In the genomic region with DNA sequence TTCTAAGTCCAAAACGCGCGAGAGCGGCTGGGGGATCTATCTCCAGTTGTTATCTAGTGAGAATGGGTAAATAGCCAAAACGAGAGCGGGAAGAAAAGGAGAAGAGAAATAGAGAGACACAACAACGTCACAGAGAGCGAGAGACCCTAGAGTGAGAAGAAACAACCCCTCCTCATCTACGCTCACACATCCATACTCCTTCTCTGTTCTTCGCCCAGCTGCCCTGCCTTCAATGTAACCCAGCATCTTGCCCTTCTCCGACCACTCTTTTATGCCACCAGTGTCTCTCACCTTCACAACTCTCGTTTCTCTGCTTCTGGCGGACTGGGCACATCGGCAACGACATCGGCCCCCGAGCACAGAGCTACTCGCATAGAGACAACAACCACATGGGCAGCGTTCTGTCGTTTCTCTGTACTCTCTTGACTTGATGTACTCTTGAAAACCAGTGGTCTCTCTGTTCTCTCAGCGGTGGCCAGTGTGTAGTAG, we compare ENCODE assay signal across 4 worm cellular contexts.
TF ChIP-seq lines count a peak whose summit lies in the region.

No protein-coding gene starts in this region.

TF ChIP-seq in whole organism, L2 larva, 48 proteins besides CTCF, POLR2A, EP300 and RAD21 (continued from another document):
- TF ChIP-seq lin-39 (tag; optimal IDR thresholded peaks at IDR 0.05; lab: Kevin White, UChicago): no peak
- TF ChIP-seq nhr-23 (tag; optimal IDR thresholded peaks at IDR 0.05; lab: Kevin White, UChicago): peak; percentile 48
- TF ChIP-seq snpc-4 (tag; optimal IDR thresholded peaks at IDR 0.05; lab: Kevin White, UChicago): peak; percentile 54
- TF ChIP-seq egl-27 (tag; optimal IDR thresholded peaks at IDR 0.05; lab: Kevin White, UChicago): peak; percentile 63
- TF ChIP-seq ceh-82 (tag; optimal IDR thresholded peaks at IDR 0.05; lab: Kevin White, UChicago): no peak
- peak; percentile 56 for TF ChIP-seq lin-11 (tag; optimal IDR thresholded peaks at IDR 0.05; lab: Kevin White, UChicago)
- TF ChIP-seq ZK546.5 (tag; optimal IDR thresholded peaks at IDR 0.05; lab: Kevin White, UChicago): no peak
- peak; percentile 61 to 76 for TF ChIP-seq lsy-2 (tag; optimal IDR thresholded peaks at IDR 0.05; lab: Kevin White, UChicago)
- TF ChIP-seq ama-1 (optimal IDR thresholded peaks at IDR 0.05; lab: Kevin White, UChicago): no peak
- TF ChIP-seq elt-1 (tag; optimal IDR thresholded peaks at IDR 0.05; lab: Kevin White, UChicago): no peak
- no peak for TF ChIP-seq unc-62 (GFP tag; optimal IDR thresholded peaks at IDR 0.05; lab: Kevin White, UChicago)
- peak; percentile 79 for TF ChIP-seq sma-9 (GFP tag; optimal IDR thresholded peaks at IDR 0.05; lab: Kevin White, UChicago)
- TF ChIP-seq sma-9 (tag; optimal IDR thresholded peaks at IDR 0.05; lab: Kevin White, UChicago): no peak
- TF ChIP-seq R02D3.7 (tag; optimal IDR thresholded peaks at IDR 0.05; lab: Kevin White, UChicago): no peak
- TF ChIP-seq ztf-4 (tag; optimal IDR thresholded peaks at IDR 0.05; lab: Kevin White, UChicago): peak; percentile 72
- peak; percentile 76 for TF ChIP-seq lin-13 (GFP tag; optimal IDR thresholded peaks at IDR 0.05; lab: Kevin White, UChicago)
- peak; percentile 89 for TF ChIP-seq zag-1 (tag; optimal IDR thresholded peaks at IDR 0.05; lab: Kevin White, UChicago)
- TF ChIP-seq gmeb-1 (tag; optimal IDR thresholded peaks at IDR 0.05; lab: Kevin White, UChicago): peak; percentile 42
- TF ChIP-seq peb-1 (tag; optimal IDR thresholded peaks at IDR 0.05; lab: Kevin White, UChicago): peak; percentile 88
- peak; percentile 88 for TF ChIP-seq crh-2 (tag; optimal IDR thresholded peaks at IDR 0.05; lab: Kevin White, UChicago)
- peak; percentile 64 for TF ChIP-seq blmp-1 (tag; optimal IDR thresholded peaks at IDR 0.05; lab: Kevin White, UChicago; ENCODE audit: insufficient read depth)
- TF ChIP-seq aly-2 (tag; optimal IDR thresholded peaks at IDR 0.05; lab: Kevin White, UChicago): no peak
- no peak for TF ChIP-seq dmd-4 (tag; optimal IDR thresholded peaks at IDR 0.05; lab: Kevin White, UChicago)
- no peak for TF ChIP-seq ztf-11 (tag; optimal IDR thresholded peaks at IDR 0.05; lab: Kevin White, UChicago)
- no peak for TF ChIP-seq nhr-77 (tag; optimal IDR thresholded peaks at IDR 0.05; lab: Kevin White, UChicago)
- peak; percentile 63 for TF ChIP-seq sma-3 (GFP tag; optimal IDR thresholded peaks at IDR 0.05; lab: Kevin White, UChicago)
- peak; percentile 78 for TF ChIP-seq Y55F3AM.14 (GFP tag; optimal IDR thresholded peaks at IDR 0.05; lab: Kevin White, UChicago)

TF ChIP-seq in whole organism, L4 larva, 104 proteins besides CTCF, POLR2A, EP300 and RAD21 (continued from another document and continues in another):
- TF ChIP-seq ces-1 (GFP tag; optimal IDR thresholded peaks at IDR 0.05; lab: Kevin White, UChicago): no peak
- TF ChIP-seq rbr-2 (tag; optimal IDR thresholded peaks at IDR 0.05; lab: Kevin White, UChicago): peak; percentile 92
- 0 out of 2 replicates have a peak, but pooled peaks have one; percentile 40 for TF ChIP-seq ceh-20 (GFP tag; IDR thresholded peaks at IDR 0.05; lab: Robert Waterston, UW)
- TF ChIP-seq saeg-2 (GFP tag; IDR thresholded peaks at IDR 0.05; lab: Robert Waterston, UW): no peak
- no peak for TF ChIP-seq php-3 (GFP tag; IDR thresholded peaks at IDR 0.05; lab: Robert Waterston, UW)
- TF ChIP-seq nhr-42 (GFP tag; IDR thresholded peaks at IDR 0.05; lab: Robert Waterston, UW): 0 out of 2 replicates have a peak, but pooled peaks have one; percentile 57
- no peak for TF ChIP-seq madf-5 (GFP tag; IDR thresholded peaks at IDR 0.05; lab: Robert Waterston, UW)
- peak; percentile 63 for TF ChIP-seq F37D6.2 (tag; optimal IDR thresholded peaks at IDR 0.05; lab: Kevin White, UChicago)
- peak; percentile 92 for TF ChIP-seq hlh-30 (tag; optimal IDR thresholded peaks at IDR 0.05; lab: Kevin White, UChicago; ENCODE audit: insufficient read depth)
- no peak for TF ChIP-seq ceh-44 (GFP tag; IDR thresholded peaks at IDR 0.05; lab: Robert Waterston, UW)
- TF ChIP-seq lsy-2 (tag; optimal IDR thresholded peaks at IDR 0.05; lab: Kevin White, UChicago): peak; percentile 75 to 87
- no peak for TF ChIP-seq nhr-237 (tag; optimal IDR thresholded peaks at IDR 0.05; lab: Kevin White, UChicago)
- TF ChIP-seq mdt-29 (GFP tag; IDR thresholded peaks at IDR 0.05; lab: Robert Waterston, UW): no peak
- no peak for TF ChIP-seq Y5F2A.4 (GFP tag; optimal IDR thresholded peaks at IDR 0.05; lab: Kevin White, UChicago)
- peak; percentile 5 to 65 for TF ChIP-seq daf-16 (GFP tag; optimal IDR thresholded peaks at IDR 0.05; lab: Kevin White, UChicago)
- TF ChIP-seq daf-16 (tag; optimal IDR thresholded peaks at IDR 0.05; lab: Kevin White, UChicago): peak; percentile 84
- no peak for TF ChIP-seq Y75B8A.6 (GFP tag; IDR thresholded peaks at IDR 0.05; lab: Robert Waterston, UW)
- no peak for TF ChIP-seq ceh-28 (tag; optimal IDR thresholded peaks at IDR 0.05; lab: Kevin White, UChicago)
- no peak for TF ChIP-seq R02D3.7 (tag; optimal IDR thresholded peaks at IDR 0.05; lab: Kevin White, UChicago)
- TF ChIP-seq zag-1 (tag; optimal IDR thresholded peaks at IDR 0.05; lab: Kevin White, UChicago): no peak
- TF ChIP-seq nhr-25 (tag; optimal IDR thresholded peaks at IDR 0.05; lab: Kevin White, UChicago; ENCODE audit: borderline replicate concordance, insufficient read depth): peak; percentile 74
- no peak for TF ChIP-seq ceh-82 (tag; optimal IDR thresholded peaks at IDR 0.05; lab: Kevin White, UChicago)
- peak; percentile 35 for TF ChIP-seq pqm-1 (tag; optimal IDR thresholded peaks at IDR 0.05; lab: Kevin White, UChicago)
- peak; percentile 31 for TF ChIP-seq ceh-32 (tag; optimal IDR thresholded peaks at IDR 0.05; lab: Kevin White, UChicago; ENCODE audit: poor library complexity)
- TF ChIP-seq tra-1 (GFP tag; IDR thresholded peaks at IDR 0.05; lab: Robert Waterston, UW): no peak
- TF ChIP-seq dmd-9 (GFP tag; IDR thresholded peaks at IDR 0.05; lab: Robert Waterston, UW): no peak
- peak; percentile 61 for TF ChIP-seq nhr-48 (tag; optimal IDR thresholded peaks at IDR 0.05; lab: Kevin White, UChicago)
- TF ChIP-seq hlh-11 (tag; optimal IDR thresholded peaks at IDR 0.05; lab: Kevin White, UChicago): peak; percentile 96
- no peak for TF ChIP-seq egl-27 (tag; optimal IDR thresholded peaks at IDR 0.05; lab: Kevin White, UChicago)
- no peak for TF ChIP-seq lin-15B (tag; optimal IDR thresholded peaks at IDR 0.05; lab: Kevin White, UChicago)
- no peak for TF ChIP-seq mxl-2 (GFP tag; conservative IDR thresholded peaks at IDR 0.05; lab: Robert Waterston, UW)
- TF ChIP-seq cey-2 (tag; optimal IDR thresholded peaks at IDR 0.05; lab: Kevin White, UChicago; ENCODE audit: borderline replicate concordance, insufficient read depth): no peak
- TF ChIP-seq dve-1 (tag; optimal IDR thresholded peaks at IDR 0.05; lab: Kevin White, UChicago; ENCODE audit: insufficient read depth): peak; percentile 94
- no peak for TF ChIP-seq D1046.2 (GFP tag; IDR thresholded peaks at IDR 0.05; lab: Robert Waterston, UW)

TF ChIP-seq in whole organism, late embryonic, 69 proteins besides CTCF, POLR2A, EP300 and RAD21 (continued from another document):
- peak; percentile 70 for TF ChIP-seq pros-1 (tag; optimal IDR thresholded peaks at IDR 0.05; lab: Kevin White, UChicago)
- peak; percentile 90 for TF ChIP-seq hlh-8 (tag; optimal IDR thresholded peaks at IDR 0.05; lab: Kevin White, UChicago)
- peak; percentile 27 for TF ChIP-seq pax-1 (tag; optimal IDR thresholded peaks at IDR 0.05; lab: Kevin White, UChicago)
- peak; percentile 47 for TF ChIP-seq ceh-2 (tag; optimal IDR thresholded peaks at IDR 0.05; lab: Kevin White, UChicago)
- TF ChIP-seq tbx-7 (tag; optimal IDR thresholded peaks at IDR 0.05; lab: Kevin White, UChicago): peak; percentile 55
- TF ChIP-seq fkh-6 (tag; optimal IDR thresholded peaks at IDR 0.05; lab: Kevin White, UChicago): peak; percentile 39
- TF ChIP-seq nhr-232 (tag; optimal IDR thresholded peaks at IDR 0.05; lab: Kevin White, UChicago): no peak
- no peak for TF ChIP-seq ttx-3 (tag; optimal IDR thresholded peaks at IDR 0.05; lab: Kevin White, UChicago)
- TF ChIP-seq lin-11 (tag; optimal IDR thresholded peaks at IDR 0.05; lab: Kevin White, UChicago): no peak
- 0 out of 2 replicates have a peak, but pooled peaks have one; percentile 52 for TF ChIP-seq ceh-45 (GFP tag; IDR thresholded peaks at IDR 0.05; lab: Robert Waterston, UW)
- TF ChIP-seq sdc-2 (tag; optimal IDR thresholded peaks at IDR 0.05; lab: Kevin White, UChicago): peak; percentile 91
- no peak for TF ChIP-seq lim-6 (tag; optimal IDR thresholded peaks at IDR 0.05; lab: Kevin White, UChicago)
- peak; percentile 65 for TF ChIP-seq ceh-30 (tag; optimal IDR thresholded peaks at IDR 0.05; lab: Kevin White, UChicago)
- TF ChIP-seq unc-55 (GFP tag; optimal IDR thresholded peaks at IDR 0.05; lab: Kevin White, UChicago): peak; percentile 82
- TF ChIP-seq eyg-1 (tag; optimal IDR thresholded peaks at IDR 0.05; lab: Kevin White, UChicago): peak; percentile 36
- TF ChIP-seq ceh-24 (tag; optimal IDR thresholded peaks at IDR 0.05; lab: Kevin White, UChicago): no peak
- TF ChIP-seq K02D7.2 (tag; optimal IDR thresholded peaks at IDR 0.05; lab: Kevin White, UChicago): no peak
- TF ChIP-seq dve-1 (tag; optimal IDR thresholded peaks at IDR 0.05; lab: Kevin White, UChicago): no peak
- TF ChIP-seq K09A11.1 (tag; optimal IDR thresholded peaks at IDR 0.05; lab: Kevin White, UChicago; ENCODE audit: insufficient read depth): no peak
- TF ChIP-seq unc-86 (tag; optimal IDR thresholded peaks at IDR 0.05; lab: Kevin White, UChicago): peak; percentile 16
- peak; percentile 97 for TF ChIP-seq ceh-18 (tag; optimal IDR thresholded peaks at IDR 0.05; lab: Kevin White, UChicago)
- TF ChIP-seq elt-2 (tag; optimal IDR thresholded peaks at IDR 0.05; lab: Kevin White, UChicago): no peak
- peak; percentile 87 for TF ChIP-seq ref-2 (tag; optimal IDR thresholded peaks at IDR 0.05; lab: Kevin White, UChicago)
- peak; percentile 6 for TF ChIP-seq fax-1 (tag; optimal IDR thresholded peaks at IDR 0.05; lab: Kevin White, UChicago)
- peak; percentile 21 for TF ChIP-seq fkh-10 (GFP tag; optimal IDR thresholded peaks at IDR 0.05; lab: Kevin White, UChicago)
- peak; percentile 60 for TF ChIP-seq ceh-14 (tag; optimal IDR thresholded peaks at IDR 0.05; lab: Kevin White, UChicago)
- peak; percentile 51 for TF ChIP-seq pha-2 (tag; optimal IDR thresholded peaks at IDR 0.05; lab: Kevin White, UChicago)
- no peak for TF ChIP-seq npax-4 (tag; optimal IDR thresholded peaks at IDR 0.05; lab: Kevin White, UChicago)
- peak; percentile 27 for TF ChIP-seq sox-4 (tag; optimal IDR thresholded peaks at IDR 0.05; lab: Kevin White, UChicago)
- peak; percentile 17 for TF ChIP-seq ceh-19 (GFP tag; optimal IDR thresholded peaks at IDR 0.05; lab: Kevin White, UChicago)
TF ChIP-seq in whole organism, late embryonic: peak in this region for 37.

TF ChIP-seq in whole organism, mixed stage, embryonic, 35 proteins besides CTCF, POLR2A, EP300 and RAD21 (continued from another document):
- TF ChIP-seq unc-120 (tag; optimal IDR thresholded peaks at IDR 0.05; lab: Kevin White, UChicago; ENCODE audit: poor library complexity, severe bottlenecking) (peak; percentile 96), nhr-76 (tag; optimal IDR thresholded peaks at IDR 0.05; lab: Kevin White, UChicago) (no peak), ztf-11 (tag; optimal IDR thresholded peaks at IDR 0.05; lab: Kevin White, UChicago) (peak; percentile 84), hlh-1 (tag; optimal IDR thresholded peaks at IDR 0.05; lab: Kevin White, UChicago) (peak; percentile 79), sem-2 (GFP tag; optimal IDR thresholded peaks at IDR 0.05; lab: Kevin White, UChicago) (peak; percentile 2), bed-3 (GFP tag; optimal IDR thresholded peaks at IDR 0.05; lab: Kevin White, UChicago) (no peak), mep-1 (tag; optimal IDR thresholded peaks at IDR 0.05; lab: Kevin White, UChicago) (peak; percentile 56), ces-1 (GFP tag; optimal IDR thresholded peaks at IDR 0.05; lab: Kevin White, UChicago) (peak; percentile 54)
